Worm (Caenorhabditis elegans) whole organism, L3 larva: Measurements from ENCODE around the gene fbxc-17.
"Not testable (repeated sequence)": the region's sequence is repeated elsewhere in the genome, so short reads cannot be mapped to it uniquely, and the experiment has no call there.

Source experiments
- zag-1 ChIP-seq: fragments of 150-350 bp; optimal IDR thresholded peaks from 2 replicates; lab custom pipeline; 2014; ENCODE audit warnings: missing biosample characterization, missing genetic modification characterization
- ztf-4 ChIP-seq: fragments of 150-350 bp; optimal IDR thresholded peaks from 2 replicates; lab custom pipeline; 2014; ENCODE audit warnings: missing biosample characterization, missing genetic modification characterization

- TF ChIP-seq zag-1; ztf-4 (tag; lab: Kevin White, UChicago): not testable (repeated sequence)
These were observed 17.1 kb upstream of the fbxc-17 start, which contains the start of gene F45D11.11 for ce11 chrII:996112-996511.
